Worm (Caenorhabditis elegans): ENCODE measurements around the gene F52D2.5.

The F52D2.5 gene

DNA sequence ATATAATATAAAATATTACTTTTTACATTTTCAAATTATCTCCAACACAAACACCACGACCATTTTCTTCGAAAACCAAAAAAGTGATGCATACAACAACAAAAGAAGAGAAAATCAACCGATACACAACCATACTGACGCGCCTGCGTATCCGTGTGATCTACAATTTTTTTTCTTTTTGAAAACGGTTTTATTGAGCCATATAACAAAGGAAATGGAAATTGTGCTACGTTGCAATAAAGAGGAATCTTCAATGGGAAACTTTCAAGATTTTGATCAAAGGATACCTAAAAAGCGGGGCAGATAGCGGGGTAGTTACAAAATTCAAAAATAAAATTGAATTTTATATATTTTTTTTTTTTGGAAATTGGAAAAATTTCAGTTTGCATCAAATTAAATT lies at the start of gene F52D2.5:
F52D2.5 (minus strand) TSS at position 101 of the 400 bp plus-strand sequence.
- no peak for TF ChIP-seq mbf-1 (tag; optimal IDR thresholded peaks at IDR 0.05)

- TF ChIP-seq nhr-12 (tag; optimal IDR thresholded peaks at IDR 0.05): no peak
- TF ChIP-seq ceh-82 (tag; optimal IDR thresholded peaks at IDR 0.05): no peak
- no peak for TF ChIP-seq ztf-11 (tag; optimal IDR thresholded peaks at IDR 0.05)
- TF ChIP-seq mbf-1 (tag; optimal IDR thresholded peaks at IDR 0.05): no peak
- no peak for TF ChIP-seq nhr-11 (tag; optimal IDR thresholded peaks at IDR 0.05)
- no peak for TF ChIP-seq ztf-1 (GFP tag; conservative IDR thresholded peaks at IDR 0.05)
- TF ChIP-seq peb-1 (tag; optimal IDR thresholded peaks at IDR 0.05): no peak
- no peak for TF ChIP-seq skn-1 (tag; optimal IDR thresholded peaks at IDR 0.05)
- no peak for TF ChIP-seq nhr-6 (tag; optimal IDR thresholded peaks at IDR 0.05)
- TF ChIP-seq ama-1 (optimal IDR thresholded peaks at IDR 0.05): no peak
- TF ChIP-seq unc-62 (GFP tag; optimal IDR thresholded peaks at IDR 0.05): no peak
- no peak for TF ChIP-seq elt-1 (tag; optimal IDR thresholded peaks at IDR 0.05)
- TF ChIP-seq sma-9 (GFP tag; optimal IDR thresholded peaks at IDR 0.05): no peak
- TF ChIP-seq sma-9 (tag; optimal IDR thresholded peaks at IDR 0.05): no peak
- no peak for TF ChIP-seq Y55F3AM.14 (GFP tag; optimal IDR thresholded peaks at IDR 0.05)
- TF ChIP-seq dmd-4 (tag; optimal IDR thresholded peaks at IDR 0.05): no peak
- TF ChIP-seq ceh-16 (tag; optimal IDR thresholded peaks at IDR 0.05): no peak
- TF ChIP-seq nhr-21 (tag; optimal IDR thresholded peaks at IDR 0.05): no peak
- TF ChIP-seq F13H6.1 (tag; optimal IDR thresholded peaks at IDR 0.05): no peak
Measured at ce11 chrX:2021558-2021957, 47.0 kb upstream of the F52D2.5 start.

DNA sequence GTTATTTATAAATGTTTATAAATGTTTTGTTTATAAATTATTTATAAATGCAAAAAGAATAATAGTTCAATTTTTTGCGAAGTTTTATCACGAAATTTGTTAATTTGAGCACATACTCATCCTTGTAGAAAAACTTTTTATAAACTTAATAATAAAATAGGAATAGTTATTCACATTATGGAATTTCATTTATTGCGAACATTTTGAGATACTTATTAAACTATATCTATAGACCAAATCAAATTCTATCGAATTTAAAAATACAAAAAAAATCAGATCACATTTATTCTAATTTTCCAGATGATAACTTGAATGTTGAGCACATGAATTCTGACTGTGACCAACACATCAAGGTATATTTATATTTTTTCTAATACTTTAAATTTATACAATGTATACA lies 44.2 kb upstream of the F52D2.5 start, which contains the start of gene Y102A11A.3:
Y102A11A.3 (plus strand) TSS at position 301 of the 400 bp plus-strand sequence.
- no peak for TF ChIP-seq nhr-25 (tag; optimal IDR thresholded peaks at IDR 0.05)
- no peak for TF ChIP-seq ceh-82 (tag; optimal IDR thresholded peaks at IDR 0.05)
- no peak for TF ChIP-seq elt-1 (tag; optimal IDR thresholded peaks at IDR 0.05)
- no peak for TF ChIP-seq snpc-4 (tag; optimal IDR thresholded peaks at IDR 0.05)
- TF ChIP-seq crh-2 (tag; optimal IDR thresholded peaks at IDR 0.05): no peak
- TF ChIP-seq fos-1 (tag; optimal IDR thresholded peaks at IDR 0.05): no peak
- no peak for TF ChIP-seq mbf-1 (tag; optimal IDR thresholded peaks at IDR 0.05)
- TF ChIP-seq dmd-4 (tag; optimal IDR thresholded peaks at IDR 0.05): no peak
- TF ChIP-seq gmeb-1 (tag; optimal IDR thresholded peaks at IDR 0.05): no peak
- TF ChIP-seq zag-1 (tag; optimal IDR thresholded peaks at IDR 0.05): no peak

DNA sequence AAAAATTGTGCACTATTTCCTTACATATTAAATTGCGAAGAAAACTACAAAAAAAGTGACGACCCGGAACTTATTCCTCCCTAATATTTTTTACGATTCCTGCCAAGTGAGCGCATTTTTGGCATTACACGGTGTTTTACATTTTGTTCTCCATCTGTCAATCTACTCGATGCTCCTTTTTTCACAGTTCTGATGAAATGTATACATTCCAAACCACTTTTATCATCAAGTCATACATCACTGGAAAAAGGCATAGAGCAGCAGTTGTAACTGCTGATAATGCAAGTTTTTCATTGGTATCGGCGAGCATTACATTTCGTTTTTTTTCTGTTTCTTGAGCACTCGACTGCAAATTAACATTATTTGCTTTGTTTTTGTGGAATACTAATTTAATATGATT lies 43.6 kb upstream of the F52D2.5 start:
- TF ChIP-seq skn-1 (tag; optimal IDR thresholded peaks at IDR 0.05) (peak; percentile 19), fos-1 (tag; optimal IDR thresholded peaks at IDR 0.05) (peak; percentile 82), nhr-25 (tag; optimal IDR thresholded peaks at IDR 0.05) (no peak), ZK546.5 (tag; optimal IDR thresholded peaks at IDR 0.05) (no peak)

ce11 chrX:2014521-2014920 lies 39.9 kb upstream of the F52D2.5 start:
- TF ChIP-seq sma-9 (GFP tag; optimal IDR thresholded peaks at IDR 0.05) (peak; percentile 27), sma-9 (tag; optimal IDR thresholded peaks at IDR 0.05) (no peak), skn-1 (tag; optimal IDR thresholded peaks at IDR 0.05) (no peak), fos-1 (tag; optimal IDR thresholded peaks at IDR 0.05) (peak; percentile 83)

ce11 chrX:2013912-2014311 lies 39.3 kb upstream of the F52D2.5 start:
- peak; percentile 60 for TF ChIP-seq unc-55 (GFP tag; optimal IDR thresholded peaks at IDR 0.05)
- no peak for TF ChIP-seq alr-1 (tag; optimal IDR thresholded peaks at IDR 0.05)

DNA sequence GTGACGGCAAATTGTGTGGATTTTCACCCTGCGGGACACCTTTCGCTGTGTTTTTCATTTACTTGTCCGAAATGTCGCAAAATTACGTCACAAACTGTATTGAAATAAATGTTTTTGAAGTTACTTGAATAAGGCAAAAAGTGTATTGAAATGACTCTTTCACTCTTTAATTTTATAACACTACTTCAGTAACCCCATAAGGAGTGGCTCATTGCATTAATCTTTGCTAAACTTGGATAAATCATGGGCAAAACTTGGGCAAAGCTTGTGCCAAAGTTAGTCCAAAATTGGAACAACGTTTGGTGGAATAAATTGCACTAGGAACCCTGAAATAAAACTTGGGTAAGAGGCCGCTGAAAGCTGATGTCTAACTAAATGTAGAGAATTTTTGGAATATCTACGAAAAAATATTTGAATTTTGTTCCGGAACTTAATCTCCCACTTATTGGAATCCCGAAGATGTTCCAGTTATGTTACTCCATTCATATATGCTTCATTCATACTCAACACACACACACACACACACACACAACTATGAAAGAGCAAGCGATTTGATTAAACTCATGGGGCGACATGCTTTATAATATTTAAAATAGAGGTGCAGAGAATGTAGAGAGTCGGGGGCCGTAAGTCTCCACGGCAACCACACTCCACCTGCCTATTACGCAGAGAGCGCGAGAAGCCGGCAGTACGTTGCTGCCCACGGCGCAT lies 38.0 kb upstream of the F52D2.5 start, which contains the start of gene Y102A11A.9:
Y102A11A.9 (plus strand) TSS at position 661 of the 711 bp plus-strand sequence.
- peak; percentile 6 for TF ChIP-seq lin-11 (tag; optimal IDR thresholded peaks at IDR 0.05)
- TF ChIP-seq nhr-10 (tag; optimal IDR thresholded peaks at IDR 0.05): no peak
- no peak for TF ChIP-seq nhr-6 (tag; optimal IDR thresholded peaks at IDR 0.05)
- TF ChIP-seq nhr-21 (tag; optimal IDR thresholded peaks at IDR 0.05): no peak
